Worm (Caenorhabditis elegans): ENCODE data around the gene Y51A2B.6.
"Not testable (repeated sequence)": the region's sequence is repeated elsewhere in the genome, so short reads cannot be mapped to it uniquely, and the experiment has no call there.

- not testable (repeated sequence) for TF ChIP-seq ama-1 (optimal IDR thresholded peaks at IDR 0.05); tbx-37 (GFP tag; conservative IDR thresholded peaks at IDR 0.05); aly-1 (tag; optimal IDR thresholded peaks at IDR 0.05); hmbx-1 (tag; optimal IDR thresholded peaks at IDR 0.05); tbx-11 (GFP tag; IDR thresholded peaks at IDR 0.05); ets-7 (tag; optimal IDR thresholded peaks at IDR 0.05)
Observed at ce11 chrV:18439469-18439868, 45.4 kb upstream of the Y51A2B.6 start, which contains the start of gene ZK262.9.
